Fruit fly (Drosophila melanogaster) whole organism, adult: ENCODE results near the gene CG9586.

Source experiments
- CG11617 ChIP-seq: fragments of 200-800 bp; sonication (Bioruptor generic); optimal IDR thresholded peaks from 2 replicates; lab custom pipeline; 2017; ENCODE audit warnings: mild to moderate bottlenecking, missing biosample characterization, missing genetic modification reagents, missing genetic modification characterization
- CG12768 ChIP-seq: fragments of 200-800 bp; sonication (Bioruptor generic); optimal IDR thresholded peaks from 2 replicates; lab custom pipeline; 2017; ENCODE audit warnings: missing biosample characterization, missing genetic modification characterization, mild to moderate bottlenecking, moderate library complexity, missing genetic modification reagents
- CG14711 ChIP-seq: fragments of 200-800 bp; sonication (Bioruptor generic); optimal IDR thresholded peaks from 2 replicates; lab custom pipeline; 2018; ENCODE audit warnings: missing biosample characterization, mild to moderate bottlenecking, missing genetic modification characterization, moderate library complexity
- CG1620 ChIP-seq: fragments of 200-800 bp; sonication (Bioruptor generic); optimal IDR thresholded peaks from 2 replicates; lab custom pipeline; 2016; ENCODE audit warnings: missing biosample characterization, missing genetic modification characterization
- CG33017 ChIP-seq: fragments of 200-800 bp; sonication (Bioruptor generic); optimal IDR thresholded peaks from 2 replicates; lab custom pipeline; 2018; ENCODE audit warnings: missing biosample characterization, mild to moderate bottlenecking, missing genetic modification characterization, moderate library complexity
- CG5204 ChIP-seq: fragments of 200-800 bp; sonication (Bioruptor generic); optimal IDR thresholded peaks from 2 replicates; lab custom pipeline; 2016; ENCODE audit warnings: missing biosample characterization, missing genetic modification characterization
- CG7045 ChIP-seq: fragments of 200-800 bp; sonication (Bioruptor generic); optimal IDR thresholded peaks from 2 replicates; lab custom pipeline; 2017; ENCODE audit warnings: missing biosample characterization, mild to moderate bottlenecking, missing genetic modification characterization
- CG7101 ChIP-seq: fragments of 200-800 bp; sonication (Bioruptor generic); optimal IDR thresholded peaks from 2 replicates; lab custom pipeline; 2018; ENCODE audit warnings: missing biosample characterization, mild to moderate bottlenecking, missing genetic modification characterization, moderate library complexity
- Clk ChIP-seq: fragments of 200-800 bp; sonication (Bioruptor generic); optimal IDR thresholded peaks from 2 replicates; lab custom pipeline; 2017; ENCODE audit warnings: missing biosample characterization, missing genetic modification characterization
- Crg-1 ChIP-seq: fragments of 200-800 bp; sonication (Bioruptor generic); optimal IDR thresholded peaks from 2 replicates; lab custom pipeline; 2016; ENCODE audit warnings: missing biosample characterization, missing genetic modification characterization
- Hr96 ChIP-seq: fragments of 200-800 bp; sonication (Bioruptor generic); optimal IDR thresholded peaks from 2 replicates; lab custom pipeline; 2016; ENCODE audit warnings: missing biosample characterization, missing genetic modification characterization
- Mnt ChIP-seq: fragments of 200-800 bp; sonication (Bioruptor generic); optimal IDR thresholded peaks from 2 replicates; lab custom pipeline; 2016; ENCODE audit warnings: missing biosample characterization, mild to moderate bottlenecking, missing genetic modification characterization
- bab1 ChIP-seq: fragments of 200-800 bp; sonication (Bioruptor generic); optimal IDR thresholded peaks from 3 replicates; lab custom pipeline; 2019; ENCODE audit warnings: missing biosample characterization, mild to moderate bottlenecking, missing genetic modification characterization, moderate library complexity
- cic ChIP-seq: fragments of 200-800 bp; sonication (Bioruptor generic); optimal IDR thresholded peaks from 2 replicates; lab custom pipeline; 2017; ENCODE audit warnings: missing biosample characterization, mild to moderate bottlenecking, missing genetic modification characterization, moderate library complexity
- cnc ChIP-seq, 2 experiments: fragments of >200 bp; optimal IDR thresholded peaks; 2 replicates each; lab custom pipeline; 2017
- kay ChIP-seq: fragments of 200-800 bp; sonication (Bioruptor generic); peaks from one replicate; lab custom pipeline; 2016; ENCODE audit warnings: missing biosample characterization, missing genetic modification characterization, borderline replicate concordance
- ovo ChIP-seq: fragments of 200-800 bp; sonication (Bioruptor generic); optimal IDR thresholded peaks from 2 replicates; lab custom pipeline; 2016; ENCODE audit warnings: missing biosample characterization, missing genetic modification characterization
- pad ChIP-seq: fragments of 200-800 bp; sonication (Bioruptor generic); optimal IDR thresholded peaks from 3 replicates; lab custom pipeline; 2017; ENCODE audit warnings: missing biosample characterization, missing genetic modification characterization, mild to moderate bottlenecking, moderate library complexity, missing genetic modification reagents
- tj ChIP-seq: fragments of 200-800 bp; sonication (Bioruptor generic); optimal IDR thresholded peaks from 3 replicates; lab custom pipeline; 2017; ENCODE audit warnings: missing biosample characterization, mild to moderate bottlenecking, missing genetic modification characterization, moderate library complexity
- toe ChIP-seq: fragments of 200-800 bp; sonication (Bioruptor generic); optimal IDR thresholded peaks from 2 replicates; lab custom pipeline; 2016; ENCODE audit warnings: missing biosample characterization, missing genetic modification characterization

Gene CG9586

DNA sequence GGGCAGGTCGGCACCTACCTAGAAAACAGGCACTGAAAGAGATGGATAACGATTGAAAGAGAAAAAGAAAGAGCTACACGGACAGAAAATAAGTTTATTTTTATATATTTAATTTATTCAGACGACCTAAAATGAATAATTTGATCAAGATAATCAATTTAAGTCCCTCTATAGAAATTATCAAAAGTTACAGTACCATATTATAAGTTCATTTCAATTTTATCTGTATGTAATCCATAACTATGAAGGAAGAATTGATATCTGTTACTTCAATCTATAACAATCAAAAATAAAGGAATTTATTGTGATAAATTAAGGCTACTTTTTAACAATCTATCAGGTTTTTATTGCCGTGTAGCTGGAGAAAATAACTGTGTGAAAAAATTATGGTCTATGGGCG lies 40.1 kb upstream of the CG9586 start:
- no peak for TF ChIP-seq CG1620 (GFP tag; lab: Kevin White, UChicago)
- TF ChIP-seq kay (GFP tag; lab: Kevin White, UChicago), result no peak
- TF ChIP-seq tj (GFP tag; lab: Kevin White, UChicago), result no peak
- TF ChIP-seq CG7045 (GFP tag; lab: Kevin White, UChicago), result no peak
- TF ChIP-seq pad (GFP tag; lab: Kevin White, UChicago), result no peak

- TF ChIP-seq CG33017 (peak; percentile 85), toe (GFP tag; lab: Kevin White, UChicago) (peak; percentile 86), cnc (optimal IDR thresholded peaks at IDR 0.05; lab: Kevin White, UChicago) (no peak), kay (GFP tag; lab: Kevin White, UChicago) (peak; percentile 99), Clk (GFP tag; lab: Kevin White, UChicago) (peak; percentile 93), CG12768 (GFP tag; lab: Kevin White, UChicago) (peak; percentile 83), tj (GFP tag; lab: Kevin White, UChicago) (peak; percentile 82), CG14711 (tag; lab: Kevin White, UChicago) (peak; percentile 36), CG11617 (GFP tag; lab: Kevin White, UChicago) (peak; percentile 71), CG5204 (GFP tag; lab: Kevin White, UChicago) (no peak), CG1620 (GFP tag; lab: Kevin White, UChicago) (no peak), bab1 (GFP tag; lab: Kevin White, UChicago) (peak; percentile 98), Mnt (GFP tag; lab: Kevin White, UChicago) (peak; percentile 63), CG7045 (GFP tag; lab: Kevin White, UChicago) (peak; percentile 72), Hr96 (peak; percentile 69), CG7101 (tag; lab: Kevin White, UChicago) (peak; percentile 41), Crg-1 (GFP tag; lab: Kevin White, UChicago) (peak; percentile 34), ovo (GFP tag; lab: Kevin White, UChicago) (peak; percentile 79), pad (GFP tag; lab: Kevin White, UChicago) (peak; percentile 22), cic (peak; percentile 97)
Measured at dm6 chr2L:9205133-9205615, 38.9 kb upstream of the CG9586 start.

DNA sequence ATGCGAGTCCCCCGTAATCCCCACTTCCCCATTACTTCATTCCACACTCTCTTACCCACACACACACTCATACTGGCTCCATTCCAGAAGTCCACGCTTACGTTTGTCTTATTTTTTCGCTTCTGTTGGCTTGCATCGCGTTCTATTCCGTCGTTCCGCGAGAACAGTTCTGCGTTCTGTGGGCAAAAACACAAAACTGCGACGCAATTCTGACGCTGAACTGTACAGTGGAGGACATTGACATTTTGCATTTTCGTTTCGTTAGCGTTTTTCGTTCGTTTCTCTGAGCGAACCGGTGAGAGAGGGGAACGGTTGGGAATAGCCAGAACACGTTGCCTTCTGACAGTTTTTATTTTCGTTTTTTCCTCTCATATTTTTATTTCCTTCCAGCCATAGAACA lies 37.1 kb upstream of the CG9586 start:
- TF ChIP-seq CG7101 (tag; lab: Kevin White, UChicago) (peak; percentile 22), tj (GFP tag; lab: Kevin White, UChicago) (peak; percentile 89), CG7045 (GFP tag; lab: Kevin White, UChicago) (no peak), Clk (GFP tag; lab: Kevin White, UChicago) (peak; percentile 11), CG11617 (GFP tag; lab: Kevin White, UChicago) (peak; percentile 21), bab1 (GFP tag; lab: Kevin White, UChicago) (peak; percentile 64), Crg-1 (GFP tag; lab: Kevin White, UChicago) (no peak), CG1620 (GFP tag; lab: Kevin White, UChicago) (no peak), cic (peak; percentile 72), CG14711 (tag; lab: Kevin White, UChicago) (no peak), pad (GFP tag; lab: Kevin White, UChicago) (peak; percentile 8), Mnt (GFP tag; lab: Kevin White, UChicago) (peak; percentile 35), CG12768 (GFP tag; lab: Kevin White, UChicago) (peak; percentile 53), toe (GFP tag; lab: Kevin White, UChicago) (peak; percentile 11), CG33017 (peak; percentile 26), ovo (GFP tag; lab: Kevin White, UChicago) (peak; percentile 7), cnc (optimal IDR thresholded peaks at IDR 0.05; lab: Kevin White, UChicago) (no peak), Hr96 (no peak), kay (GFP tag; lab: Kevin White, UChicago) (peak; percentile 95), CG5204 (GFP tag; lab: Kevin White, UChicago) (no peak)

DNA sequence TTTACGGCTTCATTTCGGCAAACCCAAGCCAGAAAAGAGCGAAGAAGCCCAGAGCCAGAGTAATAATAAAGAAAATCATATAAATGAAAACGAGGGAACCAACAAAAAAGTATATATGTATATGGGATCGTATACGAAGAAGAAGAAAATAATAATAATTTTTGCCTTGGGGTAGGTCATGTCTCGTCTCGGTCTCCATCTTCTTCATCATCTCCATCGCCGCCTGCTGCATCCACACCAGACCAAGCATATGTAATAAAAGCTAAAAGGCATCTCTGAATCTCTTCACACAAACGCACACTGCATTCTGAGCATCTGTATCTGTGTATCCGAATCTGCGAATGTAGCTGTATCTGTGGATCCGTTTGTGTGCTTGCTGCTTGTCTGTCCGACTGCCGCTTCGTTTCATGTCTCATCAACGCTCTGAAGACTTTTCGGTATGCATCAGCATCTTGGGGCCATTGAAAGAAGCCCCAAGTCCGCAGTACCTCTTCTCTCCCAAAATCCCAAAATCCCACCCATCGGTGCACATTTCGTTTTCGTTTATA lies 32.1 kb upstream of the CG9586 start:
- TF ChIP-seq CG11617 (GFP tag; lab: Kevin White, UChicago) (no peak), Clk (GFP tag; lab: Kevin White, UChicago) (no peak), CG33017 (no peak), pad (GFP tag; lab: Kevin White, UChicago) (no peak)

dm6 chr2L:9194663-9195062 lies 28.3 kb upstream of the CG9586 start:
- TF ChIP-seq bab1 (GFP tag; lab: Kevin White, UChicago) (no peak), Mnt (GFP tag; lab: Kevin White, UChicago) (no peak), Crg-1 (GFP tag; lab: Kevin White, UChicago) (no peak), CG33017 (no peak), kay (GFP tag; lab: Kevin White, UChicago) (no peak), CG1620 (GFP tag; lab: Kevin White, UChicago) (no peak), Hr96 (no peak), Clk (GFP tag; lab: Kevin White, UChicago) (no peak), cnc (optimal IDR thresholded peaks at IDR 0.05; lab: Kevin White, UChicago) (no peak), CG7045 (GFP tag; lab: Kevin White, UChicago) (no peak), cic (no peak), CG11617 (GFP tag; lab: Kevin White, UChicago) (no peak), toe (GFP tag; lab: Kevin White, UChicago) (no peak)

DNA sequence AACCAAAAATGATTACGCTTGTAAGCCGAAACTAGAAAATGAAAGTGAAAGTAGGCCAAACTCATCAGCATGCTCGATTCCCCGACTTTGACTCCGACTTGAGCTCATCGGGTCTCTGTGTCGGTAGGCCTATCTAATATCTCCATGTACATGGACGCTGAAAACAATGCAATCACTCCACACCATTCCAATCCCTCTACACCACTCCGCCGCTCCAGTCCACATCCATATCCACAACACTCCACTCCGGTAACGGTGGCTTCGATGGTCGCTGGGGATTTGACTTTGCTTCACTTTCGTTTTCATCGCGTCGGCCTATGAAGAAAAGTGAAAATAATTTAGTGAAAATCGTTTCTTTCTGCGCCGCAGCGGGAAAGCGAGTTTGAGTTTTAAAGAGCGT lies 27.4 kb upstream of the CG9586 start:
- no peak for TF ChIP-seq ovo (GFP tag; lab: Kevin White, UChicago)
- no peak for TF ChIP-seq CG11617 (GFP tag; lab: Kevin White, UChicago)
- TF ChIP-seq Crg-1 (GFP tag; lab: Kevin White, UChicago), result no peak
- TF ChIP-seq CG7101 (tag; lab: Kevin White, UChicago), result no peak
- TF ChIP-seq Clk (GFP tag; lab: Kevin White, UChicago), result no peak
- TF ChIP-seq bab1 (GFP tag; lab: Kevin White, UChicago), result no peak
